ENCODE assay signal across 2 worm cellular contexts in genomic region chrV:9663948-9664347, ce11.
TF ChIP-seq lines count a peak whose summit lies in the region.

No protein-coding gene starts in this region.

TF ChIP-seq in whole organism, late embryonic, 69 proteins besides CTCF, POLR2A, EP300 and RAD21:
- TF ChIP-seq hlh-30 (tag; optimal IDR thresholded peaks at IDR 0.05; lab: Kevin White, UChicago; ENCODE audit: insufficient read depth) (no peak), ceh-14 (tag; optimal IDR thresholded peaks at IDR 0.05; lab: Kevin White, UChicago) (peak; percentile 1), nhr-11 (tag; optimal IDR thresholded peaks at IDR 0.05; lab: Kevin White, UChicago) (no peak), hlh-6 (tag; optimal IDR thresholded peaks at IDR 0.05; lab: Kevin White, UChicago) (no peak), unc-42 (tag; optimal IDR thresholded peaks at IDR 0.05; lab: Kevin White, UChicago) (peak; percentile 45), unc-55 (GFP tag; optimal IDR thresholded peaks at IDR 0.05; lab: Kevin White, UChicago) (no peak)

TF ChIP-seq in whole organism, mixed stage, embryonic, 35 proteins besides CTCF, POLR2A, EP300 and RAD21:
- TF ChIP-seq mab-5 (tag; optimal IDR thresholded peaks at IDR 0.05; lab: Kevin White, UChicago), result no peak
- TF ChIP-seq nhr-76 (tag; optimal IDR thresholded peaks at IDR 0.05; lab: Kevin White, UChicago), result no peak
- no peak for TF ChIP-seq elt-3 (tag; optimal IDR thresholded peaks at IDR 0.05; lab: Kevin White, UChicago)
- TF ChIP-seq tbx-8 (GFP tag; optimal IDR thresholded peaks at IDR 0.05; lab: Kevin White, UChicago), result no peak
- no peak for TF ChIP-seq drap-1 (GFP tag; optimal IDR thresholded peaks at IDR 0.05; lab: Kevin White, UChicago)
- no peak for TF ChIP-seq ceh-83 (GFP tag; optimal IDR thresholded peaks at IDR 0.05; lab: Kevin White, UChicago)
- no peak for TF ChIP-seq unc-39 (tag; optimal IDR thresholded peaks at IDR 0.05; lab: Kevin White, UChicago)
- no peak for TF ChIP-seq ztf-11 (tag; optimal IDR thresholded peaks at IDR 0.05; lab: Kevin White, UChicago)
- TF ChIP-seq nhr-2 (tag; optimal IDR thresholded peaks at IDR 0.05; lab: Kevin White, UChicago), result no peak
- TF ChIP-seq M03D4.4 (tag; optimal IDR thresholded peaks at IDR 0.05; lab: Kevin White, UChicago), result no peak
- peak; percentile 8 for TF ChIP-seq lin-32 (GFP tag; optimal IDR thresholded peaks at IDR 0.05; lab: Kevin White, UChicago)
- TF ChIP-seq blmp-1 (tag; optimal IDR thresholded peaks at IDR 0.05; lab: Kevin White, UChicago), result no peak
- no peak for TF ChIP-seq zip-8 (tag; optimal IDR thresholded peaks at IDR 0.05; lab: Kevin White, UChicago)
- no peak for TF ChIP-seq lin-13 (tag; optimal IDR thresholded peaks at IDR 0.05; lab: Kevin White, UChicago)
- TF ChIP-seq ceh-39 (tag; optimal IDR thresholded peaks at IDR 0.05; lab: Kevin White, UChicago), result no peak
- no peak for TF ChIP-seq unc-62 (GFP tag; optimal IDR thresholded peaks at IDR 0.05; lab: Kevin White, UChicago)
- TF ChIP-seq ces-1 (GFP tag; optimal IDR thresholded peaks at IDR 0.05; lab: Kevin White, UChicago), result peak; percentile 76
- TF ChIP-seq cnd-1 (tag; optimal IDR thresholded peaks at IDR 0.05; lab: Kevin White, UChicago), result peak; percentile 85
- TF ChIP-seq flh-1 (GFP tag; optimal IDR thresholded peaks at IDR 0.05; lab: Kevin White, UChicago), result no peak
- no peak for TF ChIP-seq snpc-4 (tag; optimal IDR thresholded peaks at IDR 0.05; lab: Kevin White, UChicago)
- no peak for TF ChIP-seq nhr-28 (tag; optimal IDR thresholded peaks at IDR 0.05; lab: Kevin White, UChicago)
TF ChIP-seq in whole organism, mixed stage, embryonic: peak in this region for 3.
